Fruit fly (Drosophila melanogaster) whole organism, embryonic: ENCODE data around the gene CG13084.
A peak's percentile ranks its signal among the peaks of the same experiment; 100 is the strongest.

Experiments
- CG10431 ChIP-seq: fragments of 200-800 bp; sonication (Bioruptor generic); optimal IDR thresholded peaks from 3 replicates; lab custom pipeline; 2018; ENCODE audit warnings: missing biosample characterization, mild to moderate bottlenecking, missing genetic modification characterization
- CG10462 ChIP-seq: fragments of 200-800 bp; sonication (Bioruptor generic); optimal IDR thresholded peaks from 2 replicates; lab custom pipeline; 2016; ENCODE audit warnings: missing biosample characterization, missing genetic modification characterization
- CG10543 ChIP-seq: fragments of 200-800 bp; sonication (Bioruptor generic); optimal IDR thresholded peaks from 3 replicates; lab custom pipeline; 2017; ENCODE audit warnings: missing biosample characterization, mild to moderate bottlenecking, missing genetic modification characterization, moderate library complexity
- CG12104 ChIP-seq: fragments of 200-800 bp; sonication (Bioruptor generic); optimal IDR thresholded peaks from 3 replicates; lab custom pipeline; 2016; ENCODE audit warnings: missing biosample characterization, missing genetic modification characterization
- CG17328 ChIP-seq: fragments of 200-800 bp; sonication (Bioruptor generic); IDR thresholded peaks from 2 replicates; pipeline ENCODE4 v1.3.6; 2022; ENCODE audit warnings: missing biosample characterization, missing genetic modification characterization
- CG30020 ChIP-seq: fragments of 200-800 bp; optimal IDR thresholded peaks from 2 replicates; lab custom pipeline; 2019; ENCODE audit warnings: missing biosample characterization, mild to moderate bottlenecking, missing genetic modification characterization, moderate library complexity
- CG31388 ChIP-seq: fragments of 200-800 bp; sonication (Bioruptor generic); optimal IDR thresholded peaks from 2 replicates; lab custom pipeline; 2016; ENCODE audit warnings: missing biosample characterization, missing genetic modification characterization
- CG3163 ChIP-seq: fragments of 200-800 bp; sonication (Bioruptor generic); optimal IDR thresholded peaks from 3 replicates; lab custom pipeline; 2016; ENCODE audit warnings: missing biosample characterization, missing genetic modification characterization
- CG7745 ChIP-seq: fragments of 200-800 bp; sonication (Bioruptor generic); optimal IDR thresholded peaks from 2 replicates; lab custom pipeline; 2018; ENCODE audit warnings: missing biosample characterization, mild to moderate bottlenecking, missing genetic modification characterization, moderate library complexity
- CG8944 ChIP-seq: fragments of 200-800 bp; sonication (Bioruptor generic); optimal IDR thresholded peaks from 3 replicates; lab custom pipeline; 2016; ENCODE audit warnings: missing biosample characterization, missing genetic modification characterization
- D19A ChIP-seq: fragments of 200-800 bp; optimal IDR thresholded peaks from 3 replicates; lab custom pipeline; 2019; ENCODE audit warnings: missing biosample characterization, mild to moderate bottlenecking, missing genetic modification characterization, moderate library complexity
- Doc2 ChIP-seq: fragments of 200-800 bp; sonication (Bioruptor generic); IDR thresholded peaks from 2 replicates; pipeline ENCODE4 v1.3.6; 2022; ENCODE audit warnings: missing biosample characterization, missing genetic modification characterization
- Drgx ChIP-seq: fragments of 200-800 bp; sonication (Bioruptor generic); IDR thresholded peaks from 2 replicates; pipeline ENCODE4 v1.3.6; 2022; ENCODE audit warnings: missing biosample characterization, missing genetic modification characterization
- Ets65A ChIP-seq: fragments of 200-800 bp; sonication (Bioruptor generic); peaks from one replicate; lab custom pipeline; 2016; ENCODE audit warnings: missing biosample characterization, missing genetic modification characterization
- GATAe ChIP-seq: fragments of 200-800 bp; sonication (Bioruptor generic); conservative IDR thresholded peaks from 2 replicates; pipeline ENCODE4 v1.3.6; 2022; ENCODE audit warnings: missing biosample characterization, missing genetic modification characterization
- Hr78 ChIP-seq, 2 experiments: fragments of 200-800 bp in 1 of 2; fragments of >200 bp in 1 of 2; sonication (Bioruptor generic) in 1 of 2; optimal IDR thresholded peaks; 2 replicates each; lab custom pipeline; 2017 to 2019; ENCODE audit warnings: missing biosample characterization in 2 of 2, missing genetic modification characterization in 2 of 2, mild to moderate bottlenecking in 1 of 2, moderate library complexity in 1 of 2
- Med ChIP-seq: fragments of 200-800 bp; sonication (Bioruptor generic); peaks from one replicate; lab custom pipeline; 2016; ENCODE audit warnings: missing biosample characterization, missing genetic modification characterization, mild to moderate bottlenecking, inconsistent platforms, moderate library complexity
- Neu2 ChIP-seq: fragments of 200-800 bp; sonication (Bioruptor generic); optimal IDR thresholded peaks from 3 replicates; lab custom pipeline; 2016; ENCODE audit warnings: missing biosample characterization, missing genetic modification characterization, borderline replicate concordance
- Oaz ChIP-seq: fragments of 200-800 bp; sonication (Bioruptor generic); IDR thresholded peaks from 2 replicates; pipeline ENCODE4 v1.3.6; 2022; ENCODE audit warnings: missing biosample characterization, missing genetic modification characterization
- Oli ChIP-seq: fragments of 200-800 bp; sonication (Bioruptor generic); optimal IDR thresholded peaks from 2 replicates; lab custom pipeline; 2018; ENCODE audit warnings: missing biosample characterization, mild to moderate bottlenecking, missing genetic modification characterization, moderate library complexity
- PHDP ChIP-seq: fragments of 200-800 bp; sonication (Bioruptor generic); optimal IDR thresholded peaks from 3 replicates; lab custom pipeline; 2018; ENCODE audit warnings: missing biosample characterization, mild to moderate bottlenecking, missing genetic modification characterization, moderate library complexity
- Sox102F ChIP-seq: fragments of 200-800 bp; sonication (Bioruptor generic); optimal IDR thresholded peaks from 2 replicates; lab custom pipeline; 2018; ENCODE audit warnings: missing biosample characterization, mild to moderate bottlenecking, missing genetic modification characterization, moderate library complexity
- ato ChIP-seq: fragments of 200-800 bp; sonication (Bioruptor generic); IDR thresholded peaks from 2 replicates; pipeline ENCODE4 v1.3.6; 2022; ENCODE audit warnings: missing biosample characterization, missing genetic modification characterization; ENCODE audit not compliant: partially characterized antibody
- chinmo ChIP-seq: fragments of 200-800 bp; sonication (Bioruptor generic); IDR thresholded peaks from 4 replicates; pipeline ENCODE4 v1.3.6; 2022; ENCODE audit warnings: missing biosample characterization, missing genetic modification characterization; ENCODE audit not compliant: partially characterized antibody
- fd3F ChIP-seq: fragments of 200-800 bp; sonication (Bioruptor generic); optimal IDR thresholded peaks from 2 replicates; lab custom pipeline; 2018; ENCODE audit warnings: missing biosample characterization, mild to moderate bottlenecking, missing genetic modification characterization, moderate library complexity
- grn ChIP-seq: fragments of 200-800 bp; sonication (Bioruptor generic); optimal IDR thresholded peaks from 3 replicates; lab custom pipeline; 2017; ENCODE audit warnings: missing biosample characterization, missing genetic modification characterization
- lov ChIP-seq, 2 experiments: fragments of 200-800 bp in 1 of 2; fragments of >200 bp in 1 of 2; sonication (Bioruptor generic) in 1 of 2; IDR thresholded peaks in 1 of 2; optimal IDR thresholded peaks in 1 of 2; 2 replicates in 1 of 2; 3 replicates in 1 of 2; pipeline versions ENCODE4 v1.3.6 to Lab custom; 2017 to 2022; ENCODE audit warnings: missing biosample characterization in 1 of 2, missing genetic modification characterization in 1 of 2
- nerfin-2 ChIP-seq: fragments of 200-800 bp; sonication (Bioruptor generic); IDR thresholded peaks from 2 replicates; pipeline ENCODE4 v1.3.6; 2022; ENCODE audit warnings: missing biosample characterization, missing genetic modification characterization; ENCODE audit not compliant: partially characterized antibody
- nom ChIP-seq: fragments of 200-800 bp; sonication (Bioruptor generic); optimal IDR thresholded peaks from 2 replicates; lab custom pipeline; 2017; ENCODE audit warnings: missing biosample characterization, missing genetic modification characterization, mild to moderate bottlenecking, moderate library complexity, missing genetic modification reagents
- pzg ChIP-seq: fragments of 200-800 bp; sonication (Bioruptor generic); optimal IDR thresholded peaks from 3 replicates; lab custom pipeline; 2018; ENCODE audit warnings: missing biosample characterization, mild to moderate bottlenecking, missing genetic modification characterization, moderate library complexity
- sens ChIP-seq: fragments of 200-800 bp; sonication (Bioruptor generic); peaks from one replicate; lab custom pipeline; 2016; ENCODE audit warnings: missing biosample characterization, missing genetic modification characterization
- sug ChIP-seq: fragments of 200-800 bp; optimal IDR thresholded peaks from 2 replicates; lab custom pipeline; 2019; ENCODE audit warnings: missing biosample characterization, mild to moderate bottlenecking, missing genetic modification characterization, moderate library complexity
- tio ChIP-seq: fragments of 200-800 bp; sonication (Bioruptor generic); optimal IDR thresholded peaks from 2 replicates; lab custom pipeline; 2017; ENCODE audit warnings: missing biosample characterization, missing genetic modification characterization, inconsistent platforms
- twi ChIP-seq: fragments of 200-800 bp; optimal IDR thresholded peaks from 2 replicates; lab custom pipeline; 2019; ENCODE audit warnings: missing biosample characterization, mild to moderate bottlenecking, missing genetic modification characterization, moderate library complexity

Gene CG13084

dm6 chr2L:19453381-19453780, 31.3 kb upstream of the CG13084 start, which contains the start of gene Top2 (continued):
- TF ChIP-seq PHDP (no peak), Oli (no peak), fd3F (GFP tag; lab: Kevin White, UChicago) (no peak), GATAe (GFP tag; lab: Robert Waterston, UW) (no peak)

- TF ChIP-seq sens (GFP tag; lab: Kevin White, UChicago) (peak; percentile 23), CG30020 (tag; lab: Kevin White, UChicago) (no peak), Drgx (GFP tag; lab: Robert Waterston, UW) (no peak), Neu2 (GFP tag; lab: Kevin White, UChicago) (no peak), grn (GFP tag; lab: Kevin White, UChicago) (no peak), CG10462 (GFP tag; lab: Kevin White, UChicago) (no peak), nom (GFP tag; lab: Kevin White, UChicago) (peak; percentile 15), Doc2 (GFP tag; lab: Robert Waterston, UW) (no peak), D19A (tag; lab: Kevin White, UChicago) (peak; percentile 89), Sox102F (GFP tag; lab: Kevin White, UChicago) (no peak), chinmo (GFP tag; lab: Robert Waterston, UW) (0 out of 4 replicates have a peak, but pooled peaks have one; percentile 45), ato (GFP tag; lab: Robert Waterston, UW) (no peak), CG8944 (GFP tag; lab: Kevin White, UChicago) (no peak), CG31388 (GFP tag; lab: Kevin White, UChicago) (no peak), Ets65A (no peak), CG12104 (no peak), CG7745 (tag; lab: Kevin White, UChicago) (no peak), lov (optimal IDR thresholded peaks at IDR 0.05; lab: Kevin White, UChicago) (no peak), lov (GFP tag; IDR thresholded peaks at IDR 0.05; lab: Robert Waterston, UW) (no peak), twi (tag; lab: Kevin White, UChicago) (no peak)
Measured at dm6 chr2L:19454070-19454751, 30.5 kb upstream of the CG13084 start, which contains the start of gene CG10026. Gene CG10026, plus strand, starts transcription at chr2L:19454256.

dm6 chr2L:19455209-19455608, 29.5 kb upstream of the CG13084 start:
- TF ChIP-seq CG3163 (GFP tag; lab: Kevin White, UChicago) (no peak), tio (no peak), Hr78 (GFP tag; optimal IDR thresholded peaks at IDR 0.05; lab: Kevin White, UChicago) (peak in 1 of 2 experiments; percentile 69), CG17328 (GFP tag; lab: Robert Waterston, UW) (no peak), CG10543 (GFP tag; lab: Kevin White, UChicago) (no peak), sug (tag; lab: Kevin White, UChicago) (peak; percentile 6), Oaz (GFP tag; lab: Robert Waterston, UW) (no peak), CG10431 (GFP tag; lab: Kevin White, UChicago) (no peak), nerfin-2 (GFP tag; lab: Robert Waterston, UW) (0 out of 2 replicates have a peak, but pooled peaks have one; percentile 23), pzg (GFP tag; lab: Kevin White, UChicago) (no peak), Med (GFP tag; lab: Kevin White, UChicago) (peak; percentile 1)
